Fruit fly (Drosophila melanogaster) whole organism, embryonic: ENCODE measurements around the gene ebi.

Experiments used
- Ada2b ChIP-seq: fragments of 200-800 bp; sonication (Bioruptor generic); IDR thresholded peaks from 2 replicates; pipeline ENCODE4 v1.3.6; 2022; ENCODE audit warnings: missing biosample characterization, missing genetic modification characterization
- Atf3 ChIP-seq: fragments of 200-800 bp; sonication (Bioruptor generic); optimal IDR thresholded peaks from 3 replicates; lab custom pipeline; 2016; ENCODE audit warnings: missing biosample characterization, missing genetic modification characterization
- B-H1 ChIP-seq: fragments of 200-800 bp; sonication (Bioruptor generic); IDR thresholded peaks from 3 replicates; pipeline ENCODE4 v1.3.6; 2022; ENCODE audit warnings: missing biosample characterization, missing genetic modification characterization
- Bdp1 ChIP-seq: fragments of 200-800 bp; sonication (Bioruptor generic); optimal IDR thresholded peaks from 3 replicates; lab custom pipeline; 2016; ENCODE audit warnings: missing biosample characterization, missing genetic modification characterization
- CG10565 ChIP-seq: fragments of 200-800 bp; sonication (Bioruptor generic); optimal IDR thresholded peaks from 3 replicates; lab custom pipeline; 2016; ENCODE audit warnings: missing biosample characterization, mild to moderate bottlenecking, missing genetic modification characterization
- CG12219 ChIP-seq: fragments of 200-800 bp; sonication (Bioruptor generic); optimal IDR thresholded peaks from 3 replicates; lab custom pipeline; 2018; ENCODE audit warnings: missing biosample characterization, mild to moderate bottlenecking, missing genetic modification characterization
- CG13424 ChIP-seq: fragments of 200-800 bp; sonication (Bioruptor generic); optimal IDR thresholded peaks from 2 replicates; lab custom pipeline; 2019; ENCODE audit warnings: missing biosample characterization, mild to moderate bottlenecking, missing genetic modification characterization, moderate library complexity
- CG14965 ChIP-seq: fragments of 200-800 bp; sonication (Bioruptor generic); optimal IDR thresholded peaks from 2 replicates; lab custom pipeline; 2016; ENCODE audit warnings: missing biosample characterization, missing genetic modification characterization, borderline replicate concordance
- CG1647 ChIP-seq: fragments of 200-800 bp; sonication (Bioruptor generic); optimal IDR thresholded peaks from 3 replicates; lab custom pipeline; 2016; ENCODE audit warnings: missing biosample characterization, missing genetic modification characterization
- CG17361 ChIP-seq: fragments of 200-800 bp; sonication (Bioruptor generic); IDR thresholded peaks from 3 replicates; pipeline ENCODE4 v1.3.6; 2022; ENCODE audit warnings: missing biosample characterization, missing genetic modification characterization
- CG17385 ChIP-seq: fragments of 200-800 bp; sonication (Bioruptor generic); optimal IDR thresholded peaks from 3 replicates; lab custom pipeline; 2018; ENCODE audit warnings: missing biosample characterization, mild to moderate bottlenecking, missing genetic modification characterization
- CG18262 ChIP-seq: fragments of 200-800 bp; optimal IDR thresholded peaks from 3 replicates; lab custom pipeline; 2019; ENCODE audit warnings: missing biosample characterization, mild to moderate bottlenecking, missing genetic modification characterization, moderate library complexity
- CG2678 ChIP-seq: fragments of 200-800 bp; sonication (Bioruptor generic); optimal IDR thresholded peaks from 3 replicates; lab custom pipeline; 2019; ENCODE audit warnings: missing biosample characterization, mild to moderate bottlenecking, missing genetic modification characterization, moderate library complexity
- CG2712 ChIP-seq: fragments of 200-800 bp; optimal IDR thresholded peaks from 3 replicates; lab custom pipeline; 2019; ENCODE audit warnings: missing biosample characterization, mild to moderate bottlenecking, missing genetic modification characterization, moderate library complexity
- CG33213 ChIP-seq: fragments of 200-800 bp; sonication (Bioruptor generic); optimal IDR thresholded peaks from 3 replicates; lab custom pipeline; 2016; ENCODE audit warnings: missing biosample characterization, missing genetic modification characterization
- CG34422 ChIP-seq: fragments of 200-800 bp; sonication (Bioruptor generic); IDR thresholded peaks from 3 replicates; pipeline ENCODE4 v1.3.6; 2022; ENCODE audit warnings: missing biosample characterization, missing genetic modification characterization
- CG4282 ChIP-seq: fragments of 200-800 bp; sonication (Bioruptor generic); optimal IDR thresholded peaks from 2 replicates; lab custom pipeline; 2016; ENCODE audit warnings: missing biosample characterization, missing genetic modification characterization
- CG4360 ChIP-seq: fragments of 200-800 bp; sonication (Bioruptor generic); IDR thresholded peaks from 2 replicates; pipeline ENCODE4 v1.3.6; 2022; ENCODE audit warnings: missing biosample characterization, missing genetic modification characterization
- CG5953 ChIP-seq: fragments of 200-800 bp; sonication (Bioruptor generic); IDR thresholded peaks from 2 replicates; pipeline ENCODE4 v1.3.6; 2022; ENCODE audit warnings: missing biosample characterization, missing genetic modification characterization
- CG7839 ChIP-seq: fragments of 200-800 bp; sonication (Bioruptor generic); optimal IDR thresholded peaks from 3 replicates; lab custom pipeline; 2018; ENCODE audit warnings: missing biosample characterization, mild to moderate bottlenecking, missing genetic modification characterization, moderate library complexity
- CG7987 ChIP-seq: fragments of 200-800 bp; sonication (Bioruptor generic); optimal IDR thresholded peaks from 2 replicates; lab custom pipeline; 2018; ENCODE audit warnings: missing biosample characterization, mild to moderate bottlenecking, missing genetic modification characterization, moderate library complexity
- CG8765 ChIP-seq: fragments of 200-800 bp; sonication (Bioruptor generic); IDR thresholded peaks from 2 replicates; pipeline ENCODE4 v1.3.6; 2022; ENCODE audit warnings: missing biosample characterization, missing genetic modification characterization
- CG8944 ChIP-seq: fragments of 200-800 bp; sonication (Bioruptor generic); optimal IDR thresholded peaks from 3 replicates; lab custom pipeline; 2016; ENCODE audit warnings: missing biosample characterization, missing genetic modification characterization
- CoRest ChIP-seq: fragments of 200-800 bp; sonication (Bioruptor generic); optimal IDR thresholded peaks from 3 replicates; lab custom pipeline; 2018; ENCODE audit warnings: missing biosample characterization, mild to moderate bottlenecking, missing genetic modification characterization, moderate library complexity
- D ChIP-seq, 2 experiments: fragments of 200-800 bp in 1 of 2; fragments of >200 bp in 1 of 2; sonication (Bioruptor generic) in 1 of 2; optimal IDR thresholded peaks; 2 replicates in 1 of 2; 3 replicates in 1 of 2; lab custom pipeline; 2017; ENCODE audit warnings: mild to moderate bottlenecking in 1 of 2, missing biosample characterization in 1 of 2, missing genetic modification characterization in 1 of 2, missing genetic modification reagents in 1 of 2
- D19B ChIP-seq: fragments of 200-800 bp; sonication (Bioruptor generic); optimal IDR thresholded peaks from 2 replicates; lab custom pipeline; 2017; ENCODE audit warnings: missing biosample characterization, mild to moderate bottlenecking, missing genetic modification characterization
- Dref ChIP-seq: fragments of 200-800 bp; sonication (Bioruptor generic); IDR thresholded peaks from 2 replicates; pipeline ENCODE4 v1.3.6; 2022; ENCODE audit warnings: missing biosample characterization, missing genetic modification characterization
- Gsc ChIP-seq: fragments of 200-800 bp; sonication (Bioruptor generic); IDR thresholded peaks from 2 replicates; pipeline ENCODE4 v1.3.6; 2022; ENCODE audit warnings: missing biosample characterization, missing genetic modification characterization
- Side ChIP-seq: fragments of 200-800 bp; sonication (Bioruptor generic); optimal IDR thresholded peaks from 2 replicates; lab custom pipeline; 2016; ENCODE audit warnings: missing biosample characterization, missing genetic modification characterization
- Sox100B ChIP-seq: fragments of 200-800 bp; sonication (Bioruptor generic); optimal IDR thresholded peaks from 3 replicates; lab custom pipeline; 2018; ENCODE audit warnings: missing biosample characterization, mild to moderate bottlenecking, missing genetic modification characterization
- amos ChIP-seq: fragments of 200-800 bp; sonication (Bioruptor generic); IDR thresholded peaks from 2 replicates; pipeline ENCODE4 v1.3.6; 2022; ENCODE audit warnings: missing biosample characterization, missing genetic modification characterization; ENCODE audit not compliant: partially characterized antibody
- bcd ChIP-seq: fragments of 200-800 bp; sonication (Bioruptor generic); optimal IDR thresholded peaks from 2 replicates; lab custom pipeline; 2017; ENCODE audit warnings: missing biosample characterization, mild to moderate bottlenecking, missing genetic modification characterization
- cas ChIP-seq: fragments of 200-800 bp; sonication (Bioruptor generic); IDR thresholded peaks from 2 replicates; pipeline ENCODE4 v1.3.6; 2022; ENCODE audit warnings: missing biosample characterization, missing genetic modification characterization
- en ChIP-seq: fragments of 200-800 bp; sonication (Bioruptor generic); optimal IDR thresholded peaks from 2 replicates; lab custom pipeline; 2016; ENCODE audit warnings: missing biosample characterization, missing genetic modification characterization
- ham ChIP-seq: fragments of 200-800 bp; sonication (Bioruptor generic); IDR thresholded peaks from 2 replicates; pipeline ENCODE4 v1.3.6; 2022; ENCODE audit warnings: missing biosample characterization, missing genetic modification characterization
- jumu ChIP-seq: fragments of 200-800 bp; sonication (Bioruptor generic); optimal IDR thresholded peaks from 3 replicates; lab custom pipeline; 2016; ENCODE audit warnings: missing biosample characterization, missing genetic modification characterization
- luna ChIP-seq: fragments of 200-800 bp; sonication (Bioruptor generic); optimal IDR thresholded peaks from 2 replicates; lab custom pipeline; 2016; ENCODE audit warnings: missing biosample characterization, missing genetic modification characterization
- maf-S ChIP-seq: fragments of 200-800 bp; sonication (Bioruptor generic); optimal IDR thresholded peaks from 2 replicates; lab custom pipeline; 2016; ENCODE audit warnings: missing biosample characterization, missing genetic modification characterization
- odd ChIP-seq: fragments of 200-800 bp; sonication (Bioruptor generic); optimal IDR thresholded peaks from 2 replicates; lab custom pipeline; 2017; ENCODE audit warnings: missing biosample characterization, mild to moderate bottlenecking, missing genetic modification characterization
- org-1 ChIP-seq: fragments of 200-800 bp; sonication (Bioruptor generic); optimal IDR thresholded peaks from 2 replicates; lab custom pipeline; 2017; ENCODE audit warnings: missing biosample characterization, missing genetic modification characterization
- sima ChIP-seq: fragments of 200-800 bp; sonication (Bioruptor generic); optimal IDR thresholded peaks from 2 replicates; lab custom pipeline; 2016; ENCODE audit warnings: missing biosample characterization, missing genetic modification characterization
- stwl ChIP-seq: fragments of 200-800 bp; sonication (Bioruptor generic); optimal IDR thresholded peaks from 3 replicates; lab custom pipeline; 2018; ENCODE audit warnings: missing biosample characterization, mild to moderate bottlenecking, missing genetic modification characterization, moderate library complexity
- tap ChIP-seq: fragments of 200-800 bp; optimal IDR thresholded peaks from 3 replicates; lab custom pipeline; 2019; ENCODE audit warnings: missing biosample characterization, mild to moderate bottlenecking, missing genetic modification characterization, moderate library complexity
- tin ChIP-seq: fragments of 200-800 bp; sonication (Bioruptor generic); optimal IDR thresholded peaks from 3 replicates; lab custom pipeline; 2016; ENCODE audit warnings: missing biosample characterization, missing genetic modification characterization
- trem ChIP-seq: fragments of 200-800 bp; optimal IDR thresholded peaks from 3 replicates; lab custom pipeline; 2019; ENCODE audit warnings: missing biosample characterization, mild to moderate bottlenecking, missing genetic modification characterization, moderate library complexity
- vfl ChIP-seq: fragments of 200-800 bp; sonication (Bioruptor generic); optimal IDR thresholded peaks from 2 replicates; lab custom pipeline; 2016; ENCODE audit warnings: missing biosample characterization, missing genetic modification characterization
- zen ChIP-seq: fragments of 200-800 bp; sonication (Bioruptor generic); optimal IDR thresholded peaks from 3 replicates; lab custom pipeline; 2018; ENCODE audit warnings: missing biosample characterization, mild to moderate bottlenecking, missing genetic modification characterization, moderate library complexity
- zen2 ChIP-seq: fragments of 200-800 bp; sonication (Bioruptor generic); IDR thresholded peaks from 3 replicates; pipeline ENCODE4 v1.3.6; 2022; ENCODE audit warnings: missing biosample characterization, missing genetic modification characterization; ENCODE audit not compliant: partially characterized antibody

Gene ebi

dm6 chr2L:414593-415399, at the start of gene ebi, which contains the start of gene AP-2alpha (continued):
- TF ChIP-seq Gsc (GFP tag; lab: Robert Waterston, UW) (peak; percentile 76), Dref (GFP tag; lab: Robert Waterston, UW) (peak; percentile 35; the same call in 1 of the 2 replicates), Sox100B (peak; percentile 74), CG17385 (peak; percentile 76), tin (GFP tag; lab: Kevin White, UChicago) (peak; percentile 89), Bdp1 (GFP tag; lab: Kevin White, UChicago) (peak; percentile 83), CG4360 (no peak), org-1 (GFP tag; lab: Kevin White, UChicago) (peak; percentile 60), vfl (GFP tag; lab: Kevin White, UChicago) (peak; percentile 84), trem (peak; percentile 87), CG1647 (GFP tag; lab: Kevin White, UChicago) (peak; percentile 80), zen (peak; percentile 78), tap (tag; lab: Kevin White, UChicago) (no peak), CG14965 (peak; percentile 91), CG8765 (GFP tag; lab: Robert Waterston, UW) (peak; percentile 82), CoRest (tag; lab: Kevin White, UChicago) (peak; percentile 93), ham (GFP tag; lab: Robert Waterston, UW) (peak; percentile 81), cas (GFP tag; lab: Robert Waterston, UW) (peak; percentile 75; the same call in 1 of the 2 replicates), CG4282 (GFP tag; lab: Kevin White, UChicago) (peak; percentile 91), Side (GFP tag; lab: Kevin White, UChicago) (peak; percentile 89), bcd (peak; percentile 91), CG33213 (peak; percentile 89), en (peak; percentile 50), CG12219 (GFP tag; lab: Kevin White, UChicago) (peak; percentile 60), CG13424 (tag; lab: Kevin White, UChicago) (peak; percentile 88), zen2 (GFP tag; lab: Robert Waterston, UW) (no peak), CG34422 (peak; percentile 84), odd (GFP tag; lab: Kevin White, UChicago) (peak; percentile 60), CG5953 (GFP tag; lab: Robert Waterston, UW) (peak; percentile 44; the same call in 1 of the 2 replicates), maf-S (GFP tag; lab: Kevin White, UChicago) (peak; percentile 93), D19B (peak; percentile 65), luna (GFP tag; lab: Kevin White, UChicago) (peak; percentile 67), Ada2b (GFP tag; lab: Robert Waterston, UW) (peak; percentile 69), CG2678 (tag; lab: Kevin White, UChicago) (peak; percentile 86), amos (peak; percentile 32; the same call in 1 of the 2 replicates), sima (peak; percentile 37), CG17361 (peak; percentile 92), stwl (tag; lab: Kevin White, UChicago) (peak; percentile 23), CG10565 (peak; percentile 29), jumu (GFP tag; lab: Kevin White, UChicago) (peak; percentile 95), B-H1 (GFP tag; lab: Robert Waterston, UW) (peak; percentile 70; the same call in 2 of the 3 replicates), CG18262 (tag; lab: Kevin White, UChicago) (peak; percentile 79), CG7987 (GFP tag; lab: Kevin White, UChicago) (no peak), Atf3 (GFP tag; lab: Kevin White, UChicago) (peak; percentile 93), CG7839 (tag; lab: Kevin White, UChicago) (peak; percentile 84), CG2712 (tag; lab: Kevin White, UChicago) (peak; percentile 85), CG8944 (peak; percentile 95), D (optimal IDR thresholded peaks at IDR 0.05; lab: Kevin White, UChicago) (no peak), D (GFP tag; optimal IDR thresholded peaks at IDR 0.05; lab: Kevin White, UChicago) (peak; percentile 80)
